Worm (Caenorhabditis elegans) whole organism, young adult: ENCODE results near the gene ufc-1.

Experiments used
- C06A6.2 ChIP-seq: fragments of 200-800 bp; sonication (Bioruptor generic); conservative IDR thresholded peaks from 2 replicates; pipeline ENCODE4 v1.3.6; 2022; ENCODE audit warnings: missing genetic modification characterization, missing compliant biosample characterization
- C17E4.6 ChIP-seq: fragments of 200-800 bp; sonication (Bioruptor generic); IDR thresholded peaks from 2 replicates; pipeline ENCODE4 v1.3.6; 2022; ENCODE audit warnings: missing genetic modification reagents, missing genetic modification characterization, missing compliant biosample characterization
- D2030.7 ChIP-seq: fragments of 200-800 bp; sonication (Bioruptor generic); IDR thresholded peaks from 2 replicates; pipeline ENCODE4 v1.3.6; 2022; ENCODE audit warnings: missing genetic modification reagents, missing genetic modification characterization, missing compliant biosample characterization
- F33H1.4 ChIP-seq: fragments of 200-800 bp; sonication (Bioruptor generic); IDR thresholded peaks from 2 replicates; pipeline ENCODE4 v1.3.6; 2022; ENCODE audit warnings: missing genetic modification reagents, missing genetic modification characterization, missing compliant biosample characterization
- F39B2.1 ChIP-seq: fragments of 200-800 bp; sonication (Bioruptor generic); IDR thresholded peaks from 2 replicates; pipeline ENCODE4 v1.3.6; 2022; ENCODE audit warnings: missing genetic modification reagents, missing genetic modification characterization, missing compliant biosample characterization
- T07F8.4 ChIP-seq: sonication (generic microtip); optimal IDR thresholded peaks from 2 replicates; lab custom pipeline; 2016; ENCODE audit warnings: mild to moderate bottlenecking, missing genetic modification characterization, moderate library complexity, missing compliant biosample characterization
- Y53F4B.3 ChIP-seq: fragments of 200-800 bp; sonication (Bioruptor generic); IDR thresholded peaks from 2 replicates; pipeline ENCODE4 v1.3.6; 2022; ENCODE audit warnings: missing genetic modification reagents, missing genetic modification characterization, missing compliant biosample characterization
- Y95B8A.8 ChIP-seq: fragments of 200-800 bp; sonication (Bioruptor generic); IDR thresholded peaks from 2 replicates; pipeline ENCODE4 v1.3.6; 2022; ENCODE audit warnings: missing genetic modification reagents, missing genetic modification characterization, missing compliant biosample characterization
- ZK185.1 ChIP-seq: sonication (generic microtip); optimal IDR thresholded peaks from 2 replicates; lab custom pipeline; 2016; ENCODE audit warnings: mild to moderate bottlenecking, missing genetic modification characterization, missing compliant biosample characterization; ENCODE audit not compliant: poor library complexity, severe bottlenecking
- attf-3 ChIP-seq: fragments of 200-800 bp; sonication (Bioruptor generic); conservative IDR thresholded peaks from 2 replicates; pipeline ENCODE4 v1.3.6; 2022; ENCODE audit warnings: missing genetic modification reagents, missing genetic modification characterization, missing compliant biosample characterization
- ccch-3 ChIP-seq: fragments of 200-800 bp; sonication (Bioruptor generic); optimal IDR thresholded peaks from 2 replicates; lab custom pipeline; 2018; ENCODE audit warnings: mild to moderate bottlenecking, missing genetic modification characterization, missing compliant biosample characterization
- ceh-27 ChIP-seq: fragments of 200-800 bp; sonication (Bioruptor generic); optimal IDR thresholded peaks from 2 replicates; lab custom pipeline; 2018; ENCODE audit warnings: mild to moderate bottlenecking, missing genetic modification characterization, moderate library complexity, missing compliant biosample characterization
- ceh-40 ChIP-seq: fragments of 200-800 bp; sonication (Bioruptor generic); IDR thresholded peaks from 2 replicates; pipeline ENCODE4 v1.3.6; 2022; ENCODE audit warnings: missing genetic modification characterization, missing compliant biosample characterization
- ceh-58 ChIP-seq: fragments of 200-800 bp; sonication (Bioruptor generic); IDR thresholded peaks from 2 replicates; pipeline ENCODE4 v1.3.6; 2022; ENCODE audit warnings: missing genetic modification characterization, missing compliant biosample characterization
- ceh-79 ChIP-seq: sonication (generic microtip); optimal IDR thresholded peaks from 2 replicates; lab custom pipeline; 2017; ENCODE audit warnings: mild to moderate bottlenecking, missing genetic modification characterization, missing compliant biosample characterization
- die-1 ChIP-seq: sonication (generic microtip); optimal IDR thresholded peaks from 2 replicates; lab custom pipeline; 2016; ENCODE audit warnings: missing genotype, mild to moderate bottlenecking, missing genetic modification characterization, missing compliant biosample characterization
- efl-1 ChIP-seq: fragments of 150-350 bp; optimal IDR thresholded peaks from 2 replicates; lab custom pipeline; 2014; ENCODE audit warnings: missing biosample characterization, missing genetic modification reagents, missing genetic modification characterization
- egl-18 ChIP-seq: fragments of 200-800 bp; sonication (Bioruptor generic); IDR thresholded peaks from 2 replicates; pipeline ENCODE4 v1.3.6; 2022; ENCODE audit warnings: missing genetic modification reagents, missing genetic modification characterization, missing compliant biosample characterization
- gei-17 ChIP-seq: fragments of 200-800 bp; sonication (Bioruptor generic); optimal IDR thresholded peaks from 2 replicates; lab custom pipeline; 2018; ENCODE audit warnings: mild to moderate bottlenecking, missing genetic modification characterization, missing compliant biosample characterization
- hlh-12 ChIP-seq: sonication (generic microtip); optimal IDR thresholded peaks from 2 replicates; lab custom pipeline; 2016; ENCODE audit warnings: missing genetic modification characterization, missing compliant biosample characterization
- let-607 ChIP-seq, 2 experiments: fragments of 200-800 bp in 1 of 2; sonication (Bioruptor generic) in 1 of 2; sonication (generic microtip) in 1 of 2; optimal IDR thresholded peaks; 2 replicates each; lab custom pipeline; 2016 to 2018; ENCODE audit warnings: mild to moderate bottlenecking in 2 of 2, missing compliant biosample characterization in 2 of 2, missing genetic modification characterization in 2 of 2, moderate library complexity in 2 of 2, missing genotype in 1 of 2
- lin-35 ChIP-seq, 3 experiments: fragments of 150-350 bp in 2 of 3; sonication (generic microtip) in 1 of 3; optimal IDR thresholded peaks; 2 replicates each; lab custom pipeline; 2014 to 2018; ENCODE audit warnings: missing biosample characterization in 3 of 3, missing genetic modification characterization in 3 of 3, missing genetic modification reagents in 3 of 3
- lin-54 ChIP-seq: fragments of 200-800 bp; sonication (Bioruptor generic); optimal IDR thresholded peaks from 2 replicates; lab custom pipeline; 2018; ENCODE audit warnings: mild to moderate bottlenecking, missing genetic modification characterization, missing compliant biosample characterization
- lsl-1 ChIP-seq: fragments of 200-800 bp; sonication (Bioruptor generic); optimal IDR thresholded peaks from 2 replicates; lab custom pipeline; 2018; ENCODE audit warnings: mild to moderate bottlenecking, missing genetic modification characterization, moderate library complexity, missing compliant biosample characterization
- lsy-27 ChIP-seq: sonication (generic microtip); optimal IDR thresholded peaks from 2 replicates; lab custom pipeline; 2017; ENCODE audit warnings: missing genetic modification characterization, mild to moderate bottlenecking, missing compliant biosample characterization, antibody characterized with exemption, missing genotype, borderline replicate concordance; ENCODE audit not compliant: insufficient read depth
- madf-10 ChIP-seq: sonication (generic microtip); optimal IDR thresholded peaks from 2 replicates; lab custom pipeline; 2016; ENCODE audit warnings: mild to moderate bottlenecking, missing genetic modification characterization, missing compliant biosample characterization
- madf-8 ChIP-seq: fragments of 200-800 bp; sonication (Bioruptor generic); conservative IDR thresholded peaks from 2 replicates; pipeline ENCODE4 v1.3.6; 2022; ENCODE audit warnings: missing genetic modification reagents, missing genetic modification characterization, missing compliant biosample characterization
- nfya-1 ChIP-seq: sonication (generic microtip); optimal IDR thresholded peaks from 2 replicates; lab custom pipeline; 2017; ENCODE audit warnings: antibody characterized with exemption, missing compliant biosample characterization, missing genetic modification characterization, borderline replicate concordance; ENCODE audit not compliant: insufficient read depth
- nfyb-1 ChIP-seq: fragments of 200-800 bp; sonication (Bioruptor generic); IDR thresholded peaks from 2 replicates; pipeline ENCODE4 v1.3.6; 2022; ENCODE audit warnings: missing genetic modification reagents, missing genetic modification characterization, missing compliant biosample characterization
- nhr-120 ChIP-seq: fragments of 200-800 bp; sonication (Bioruptor generic); IDR thresholded peaks from 2 replicates; pipeline ENCODE4 v1.3.6; 2022; ENCODE audit warnings: missing genetic modification characterization, missing compliant biosample characterization
- nhr-179 ChIP-seq: sonication (generic microtip); optimal IDR thresholded peaks from 2 replicates; lab custom pipeline; 2016; ENCODE audit warnings: mild to moderate bottlenecking, missing genetic modification characterization, missing compliant biosample characterization
- nhr-27 ChIP-seq: fragments of 200-800 bp; sonication (Bioruptor generic); optimal IDR thresholded peaks from 2 replicates; lab custom pipeline; 2018; ENCODE audit warnings: mild to moderate bottlenecking, missing genetic modification characterization, moderate library complexity, missing compliant biosample characterization
- nhr-80 ChIP-seq: sonication (generic microtip); optimal IDR thresholded peaks from 2 replicates; lab custom pipeline; 2016; ENCODE audit warnings: missing genetic modification characterization, missing compliant biosample characterization
- nhr-90 ChIP-seq: sonication (generic microtip); optimal IDR thresholded peaks from 2 replicates; lab custom pipeline; 2016; ENCODE audit warnings: missing genotype, mild to moderate bottlenecking, missing genetic modification characterization, missing compliant biosample characterization
- pha-4 ChIP-seq: fragments of 150-350 bp; sonication (generic microtip); optimal IDR thresholded peaks from 2 replicates; lab custom pipeline; 2014; ENCODE audit warnings: missing biosample characterization, missing genetic modification reagents, missing genetic modification characterization
- rec-8 ChIP-seq, 2 experiments: sonication (generic microtip); optimal IDR thresholded peaks; 2 replicates each; lab custom pipeline; 2016; ENCODE audit warnings: mild to moderate bottlenecking in 2 of 2, missing genetic modification characterization in 2 of 2, missing genetic modification reagents in 2 of 2, missing genotype in 2 of 2, missing biosample characterization in 1 of 2, missing compliant biosample characterization in 1 of 2, moderate library complexity in 1 of 2
- snpc-1.1 ChIP-seq: sonication (generic microtip); optimal IDR thresholded peaks from 2 replicates; lab custom pipeline; 2017; ENCODE audit warnings: missing genetic modification characterization, mild to moderate bottlenecking, missing compliant biosample characterization, antibody characterized with exemption, moderate library complexity, missing genotype, missing genetic modification reagents; ENCODE audit not compliant: insufficient read depth
- snpc-3.4 ChIP-seq: sonication (generic microtip); optimal IDR thresholded peaks from 2 replicates; lab custom pipeline; 2017; ENCODE audit warnings: missing genetic modification characterization, mild to moderate bottlenecking, missing compliant biosample characterization, antibody characterized with exemption, moderate library complexity, missing genotype, missing genetic modification reagents
- snpc-4 ChIP-seq, 5 experiments: fragments of 150-350 bp in 1 of 5; sonication (generic microtip) in 4 of 5; optimal IDR thresholded peaks; 2 replicates each; lab custom pipeline; 2014 to 2018; ENCODE audit warnings: missing genetic modification characterization in 5 of 5, missing biosample characterization in 3 of 5, antibody characterized with exemption in 2 of 5, mild to moderate bottlenecking in 2 of 5, missing compliant biosample characterization in 2 of 5, missing genotype in 2 of 5, moderate library complexity in 2 of 5, missing genetic modification reagents in 1 of 5
- tlf-1 ChIP-seq: fragments of 200-800 bp; sonication (Bioruptor generic); optimal IDR thresholded peaks from 2 replicates; lab custom pipeline; 2018; ENCODE audit warnings: mild to moderate bottlenecking, missing genetic modification characterization, missing compliant biosample characterization
- xnd-1 ChIP-seq: sonication (generic microtip); optimal IDR thresholded peaks from 2 replicates; lab custom pipeline; 2016; ENCODE audit warnings: missing genotype, missing genetic modification reagents, missing genetic modification characterization, missing compliant biosample characterization
- zfh-2 ChIP-seq: fragments of 200-800 bp; sonication (Bioruptor generic); conservative IDR thresholded peaks from 2 replicates; pipeline ENCODE4 v1.3.6; 2022; ENCODE audit warnings: missing genetic modification reagents, missing genetic modification characterization, missing compliant biosample characterization
- ztf-28 ChIP-seq: fragments of 200-800 bp; sonication (Bioruptor generic); IDR thresholded peaks from 2 replicates; pipeline ENCODE4 v1.3.6; 2022; ENCODE audit warnings: missing genetic modification reagents, missing genetic modification characterization, missing compliant biosample characterization

The ufc-1 gene

ce11 chrIII:9331084-9331564, at the start of gene ufc-1:
ufc-1 (plus strand) TSS chrIII:9331514.
- TF ChIP-seq die-1 (tag; lab: Kevin White, UChicago) (no peak), lsl-1 (peak; percentile 20), let-607 (tag; optimal IDR thresholded peaks at IDR 0.05; lab: Kevin White, UChicago) (peak; percentile 52 to 86)

ce11 chrIII:9288540-9288939, 42.8 kb upstream of the ufc-1 start:
- no peak for TF ChIP-seq ztf-28 (GFP tag; lab: Robert Waterston, UW)
- peak; percentile 43 for TF ChIP-seq nhr-80 (tag; lab: Kevin White, UChicago)

- no peak for TF ChIP-seq ceh-79 (tag; lab: Kevin White, UChicago)
- peak; percentile 99 for TF ChIP-seq nhr-80 (tag; lab: Kevin White, UChicago)
- TF ChIP-seq snpc-4 (GFP tag; optimal IDR thresholded peaks at IDR 0.05; lab: Kevin White, UChicago) = no peak
- TF ChIP-seq snpc-4 (tag; optimal IDR thresholded peaks at IDR 0.05; lab: Kevin White, UChicago) = no peak
- TF ChIP-seq ceh-58 (GFP tag; lab: Robert Waterston, UW) = no peak
- TF ChIP-seq ZK185.1 (tag; lab: Kevin White, UChicago) = no peak
- no peak; the same call in 1 of the 2 replicates for TF ChIP-seq Y95B8A.8 (GFP tag; lab: Robert Waterston, UW)
- TF ChIP-seq nhr-90 (tag; lab: Kevin White, UChicago) = peak; percentile 8
- TF ChIP-seq snpc-1.1 (tag; lab: Kevin White, UChicago) = no peak
- no peak for TF ChIP-seq lsy-27 (tag; lab: Kevin White, UChicago)
- TF ChIP-seq F33H1.4 (GFP tag; lab: Robert Waterston, UW) = no peak
- TF ChIP-seq efl-1 (GFP tag; lab: Kevin White, UChicago) = no peak
- TF ChIP-seq nfyb-1 = no peak
- TF ChIP-seq ceh-40 (GFP tag; lab: Robert Waterston, UW) = no peak
- peak; percentile 4 for TF ChIP-seq tlf-1 (GFP tag; lab: Kevin White, UChicago)
- TF ChIP-seq madf-10 (tag; lab: Kevin White, UChicago) = no peak
- TF ChIP-seq nfya-1 (tag; lab: Kevin White, UChicago) = no peak
- no peak for TF ChIP-seq snpc-3.4 (tag; lab: Kevin White, UChicago)
- TF ChIP-seq lin-54 = no peak
- TF ChIP-seq lin-35 (GFP tag; optimal IDR thresholded peaks at IDR 0.05; lab: Kevin White, UChicago) = no peak
- no peak for TF ChIP-seq C06A6.2
- no peak for TF ChIP-seq nhr-120 (GFP tag; lab: Robert Waterston, UW)
- TF ChIP-seq attf-3 (GFP tag; lab: Robert Waterston, UW) = no peak
- TF ChIP-seq ceh-27 (GFP tag; lab: Kevin White, UChicago) = no peak
- TF ChIP-seq egl-18 (GFP tag; lab: Robert Waterston, UW) = no peak
- no peak for TF ChIP-seq Y53F4B.3 (GFP tag; lab: Robert Waterston, UW)
- no peak for TF ChIP-seq F39B2.1 (GFP tag; lab: Robert Waterston, UW)
- no peak for TF ChIP-seq nhr-27 (tag; lab: Kevin White, UChicago)
- TF ChIP-seq rec-8 (tag; optimal IDR thresholded peaks at IDR 0.05; lab: Kevin White, UChicago) = no peak
- TF ChIP-seq pha-4 = no peak
- TF ChIP-seq zfh-2 (GFP tag; lab: Robert Waterston, UW) = no peak
- TF ChIP-seq D2030.7 = no peak
- no peak for TF ChIP-seq gei-17 (GFP tag; lab: Kevin White, UChicago)
- TF ChIP-seq hlh-12 = no peak
- TF ChIP-seq madf-8 (GFP tag; lab: Robert Waterston, UW) = no peak
- no peak for TF ChIP-seq T07F8.4 (tag; lab: Kevin White, UChicago)
- TF ChIP-seq xnd-1 (tag; lab: Kevin White, UChicago) = no peak
- no peak for TF ChIP-seq nhr-179 (tag; lab: Kevin White, UChicago)
- TF ChIP-seq lsl-1 = no peak
- no peak for TF ChIP-seq C17E4.6 (GFP tag; lab: Robert Waterston, UW)
- no peak for TF ChIP-seq ccch-3 (GFP tag; lab: Kevin White, UChicago)
Observed at ce11 chrIII:9289815-9290214, 41.5 kb upstream of the ufc-1 start.
